Worm (Caenorhabditis elegans) whole organism, L1 larva: ENCODE measurements around the gene sam-4.

Experiments used
- dpl-1 ChIP-seq, 3 experiments: fragments of 150-350 bp in 2 of 3; sonication (generic microtip) in 1 of 3; optimal IDR thresholded peaks; 2 replicates each; lab custom pipeline; 2014 to 2017; ENCODE audit warnings: missing biosample characterization in 3 of 3, missing genetic modification characterization in 3 of 3, missing genetic modification reagents in 3 of 3
- fkh-10 ChIP-seq: sonication (generic microtip); optimal IDR thresholded peaks from 2 replicates; lab custom pipeline; 2017; ENCODE audit warnings: missing biosample characterization, missing genetic modification reagents, missing genetic modification characterization
- ztf-4 ChIP-seq: fragments of 150-350 bp; optimal IDR thresholded peaks from 2 replicates; lab custom pipeline; 2014; ENCODE audit warnings: missing biosample characterization, missing genetic modification characterization

DNA sequence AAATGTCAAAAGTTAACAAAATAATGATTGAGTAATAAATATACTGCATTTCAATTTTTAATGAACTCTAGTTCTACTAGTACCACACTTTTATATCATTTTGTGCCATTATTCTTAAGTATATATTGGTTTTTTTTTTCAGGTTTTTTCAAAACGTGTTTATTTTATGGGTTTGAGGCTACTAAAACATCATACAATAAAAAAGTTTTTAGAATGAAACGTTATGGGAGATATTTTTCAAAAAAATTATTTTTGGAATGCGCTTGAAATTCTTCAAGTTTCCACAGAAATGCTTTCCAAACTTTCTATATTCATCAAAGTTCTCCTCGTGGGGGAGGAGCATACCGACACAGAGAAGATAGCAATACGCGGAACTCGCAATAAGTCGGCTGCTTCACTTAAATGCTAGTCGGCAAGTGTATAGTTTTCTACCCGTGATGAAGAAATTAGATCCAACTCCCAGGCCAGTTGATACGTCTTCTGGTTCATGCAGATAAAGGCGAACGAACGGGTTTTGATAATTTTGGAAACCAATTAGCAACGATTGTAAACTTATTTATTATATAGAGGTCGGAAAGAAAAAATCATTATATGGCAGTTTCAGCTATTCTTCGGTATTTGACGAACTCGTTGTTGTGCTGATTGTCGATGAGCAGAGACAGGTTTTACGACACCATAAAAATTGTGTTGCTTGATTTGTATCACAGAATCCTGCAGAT is 49.6 kb downstream of the sam-4 start, which contains the start of gene C17G10.10:
- TF ChIP-seq ztf-4 (tag; lab: Kevin White, UChicago) (peak; percentile 73), fkh-10 (no peak), dpl-1 (GFP tag; optimal IDR thresholded peaks at IDR 0.05; lab: Kevin White, UChicago) (peak; percentile 35 to 55 (median 40))
